Fruit fly (Drosophila melanogaster) whole organism, prepupa: ENCODE results near the gene Bap111.

Experiments
- CG10631 ChIP-seq: fragments of 200-800 bp; sonication (Bioruptor generic); optimal IDR thresholded peaks from 2 replicates; lab custom pipeline; 2016; ENCODE audit warnings: missing biosample characterization, missing genetic modification characterization
- CG11762 ChIP-seq: fragments of 200-800 bp; sonication (Bioruptor generic); optimal IDR thresholded peaks from 3 replicates; lab custom pipeline; 2016; ENCODE audit warnings: missing biosample characterization, missing genetic modification characterization; ENCODE audit not compliant: insufficient read depth
- CG11902 ChIP-seq: fragments of 200-800 bp; sonication (Bioruptor generic); optimal IDR thresholded peaks from 3 replicates; lab custom pipeline; 2016; ENCODE audit warnings: missing biosample characterization, missing genetic modification characterization
- CG15336 ChIP-seq: fragments of 200-800 bp; sonication (Bioruptor generic); IDR thresholded peaks from 2 replicates; pipeline ENCODE4 v1.3.6; 2022; ENCODE audit warnings: missing biosample characterization, missing genetic modification characterization
- CG1621 ChIP-seq: fragments of 200-800 bp; sonication (Bioruptor generic); optimal IDR thresholded peaks from 3 replicates; lab custom pipeline; 2018; ENCODE audit warnings: missing biosample characterization, mild to moderate bottlenecking, missing genetic modification characterization
- CG3032 ChIP-seq: fragments of 200-800 bp; optimal IDR thresholded peaks from 2 replicates; lab custom pipeline; 2019; ENCODE audit warnings: missing biosample characterization, mild to moderate bottlenecking, missing genetic modification characterization, moderate library complexity
- CG31627 ChIP-seq: fragments of 200-800 bp; sonication (Bioruptor generic); optimal IDR thresholded peaks from 3 replicates; lab custom pipeline; 2016; ENCODE audit warnings: missing biosample characterization, missing genetic modification characterization
- CG32006 ChIP-seq: fragments of 200-800 bp; sonication (Bioruptor generic); optimal IDR thresholded peaks from 3 replicates; lab custom pipeline; 2017; ENCODE audit warnings: missing biosample characterization, mild to moderate bottlenecking, missing genetic modification characterization
- CG4318 ChIP-seq: fragments of 200-800 bp; sonication (Bioruptor generic); optimal IDR thresholded peaks from 3 replicates; lab custom pipeline; 2017; ENCODE audit warnings: missing biosample characterization, mild to moderate bottlenecking, missing genetic modification characterization
- CG6163 ChIP-seq: fragments of 200-800 bp; sonication (Bioruptor generic); IDR thresholded peaks from 3 replicates; pipeline ENCODE4 v1.3.6; 2022; ENCODE audit warnings: missing biosample characterization, missing genetic modification characterization
- CG6276 ChIP-seq: fragments of 200-800 bp; sonication (Bioruptor generic); optimal IDR thresholded peaks from 2 replicates; lab custom pipeline; 2017; ENCODE audit warnings: missing biosample characterization, mild to moderate bottlenecking, missing genetic modification characterization
- CG6854 ChIP-seq: fragments of 200-800 bp; sonication (Bioruptor generic); optimal IDR thresholded peaks from 2 replicates; lab custom pipeline; 2017; ENCODE audit warnings: missing biosample characterization, mild to moderate bottlenecking, missing genetic modification characterization
- CG7368 ChIP-seq: fragments of 200-800 bp; sonication (Bioruptor generic); optimal IDR thresholded peaks from 3 replicates; lab custom pipeline; 2016; ENCODE audit warnings: missing biosample characterization, missing genetic modification characterization
- CG8119 ChIP-seq: fragments of 200-800 bp; sonication (Bioruptor generic); IDR thresholded peaks from 3 replicates; pipeline ENCODE4 v1.3.6; 2022; ENCODE audit warnings: missing biosample characterization, missing genetic modification characterization
- CG8319 ChIP-seq: fragments of 200-800 bp; sonication (Bioruptor generic); optimal IDR thresholded peaks from 3 replicates; lab custom pipeline; 2016; ENCODE audit warnings: missing biosample characterization, missing genetic modification characterization
- CG8632 ChIP-seq: fragments of 200-800 bp; sonication (Bioruptor generic); optimal IDR thresholded peaks from 3 replicates; lab custom pipeline; 2016; ENCODE audit warnings: missing biosample characterization, missing genetic modification characterization
- Eip75B ChIP-seq: fragments of 200-800 bp; sonication (Bioruptor generic); optimal IDR thresholded peaks from 3 replicates; lab custom pipeline; 2016; ENCODE audit warnings: missing biosample characterization, missing genetic modification characterization
- Eip78C ChIP-seq: fragments of 200-800 bp; sonication (Bioruptor generic); peaks from one replicate; lab custom pipeline; 2016; ENCODE audit warnings: missing biosample characterization, missing genetic modification characterization
- Ets96B ChIP-seq: fragments of 200-800 bp; optimal IDR thresholded peaks from 2 replicates; lab custom pipeline; 2019; ENCODE audit warnings: missing biosample characterization, mild to moderate bottlenecking, missing genetic modification characterization, moderate library complexity
- Gug ChIP-seq: fragments of 200-800 bp; sonication (Bioruptor generic); IDR thresholded peaks from 2 replicates; pipeline ENCODE4 v1.3.6; 2022; ENCODE audit warnings: missing biosample characterization, missing genetic modification characterization
- Lpt ChIP-seq: fragments of 200-800 bp; sonication (Bioruptor generic); optimal IDR thresholded peaks from 3 replicates; lab custom pipeline; 2016; ENCODE audit warnings: missing biosample characterization, missing genetic modification characterization
- Sox102F ChIP-seq: fragments of 200-800 bp; sonication (Bioruptor generic); optimal IDR thresholded peaks from 2 replicates; lab custom pipeline; 2016; ENCODE audit warnings: missing biosample characterization, mild to moderate bottlenecking, missing genetic modification characterization
- Sox14 ChIP-seq: fragments of 200-800 bp; sonication (Bioruptor generic); optimal IDR thresholded peaks from 3 replicates; lab custom pipeline; 2016; ENCODE audit warnings: missing biosample characterization, missing genetic modification characterization
- Sox15 ChIP-seq: fragments of 200-800 bp; sonication (Bioruptor generic); optimal IDR thresholded peaks from 3 replicates; lab custom pipeline; 2016; ENCODE audit warnings: missing biosample characterization, missing genetic modification characterization
- achi ChIP-seq: fragments of 200-800 bp; sonication (Bioruptor generic); optimal IDR thresholded peaks from 3 replicates; lab custom pipeline; 2016; ENCODE audit warnings: missing biosample characterization, missing genetic modification characterization
- acj6 ChIP-seq: fragments of 200-800 bp; sonication (Bioruptor generic); optimal IDR thresholded peaks from 3 replicates; lab custom pipeline; 2016; ENCODE audit warnings: missing biosample characterization, missing genetic modification characterization
- dsx ChIP-seq: fragments of 200-800 bp; optimal IDR thresholded peaks from 3 replicates; lab custom pipeline; 2019; ENCODE audit warnings: missing biosample characterization, mild to moderate bottlenecking, missing genetic modification characterization, moderate library complexity; ENCODE audit not compliant: poor library complexity, severe bottlenecking
- fd59A ChIP-seq: fragments of 200-800 bp; sonication (Bioruptor generic); optimal IDR thresholded peaks from 2 replicates; lab custom pipeline; 2017; ENCODE audit warnings: missing biosample characterization, mild to moderate bottlenecking, missing genetic modification characterization, missing genetic modification reagents
- fd85E ChIP-seq: fragments of 200-800 bp; sonication (Bioruptor generic); optimal IDR thresholded peaks from 3 replicates; lab custom pipeline; 2016; ENCODE audit warnings: missing biosample characterization, missing genetic modification characterization
- fkh ChIP-seq: fragments of 200-800 bp; sonication (Bioruptor generic); optimal IDR thresholded peaks from 3 replicates; lab custom pipeline; 2017; ENCODE audit warnings: missing biosample characterization, mild to moderate bottlenecking, missing genetic modification characterization, moderate library complexity
- pdm3 ChIP-seq: fragments of 200-800 bp; sonication (Bioruptor generic); optimal IDR thresholded peaks from 3 replicates; lab custom pipeline; 2016; ENCODE audit warnings: missing biosample characterization, missing genetic modification characterization
- salr ChIP-seq, 2 experiments: fragments of 200-800 bp; sonication (Bioruptor generic); optimal IDR thresholded peaks; 3 replicates each; lab custom pipeline; 2016 to 2018; ENCODE audit warnings: missing biosample characterization in 2 of 2, missing genetic modification characterization in 2 of 2, mild to moderate bottlenecking in 1 of 2
- spab ChIP-seq: fragments of 200-800 bp; sonication (Bioruptor generic); optimal IDR thresholded peaks from 2 replicates; lab custom pipeline; 2017; ENCODE audit warnings: missing biosample characterization, mild to moderate bottlenecking, missing genetic modification characterization, missing genetic modification reagents
- svp ChIP-seq: fragments of 200-800 bp; sonication (Bioruptor generic); peaks from one replicate; lab custom pipeline; 2016; ENCODE audit warnings: missing biosample characterization, missing genetic modification characterization

The Bap111 gene

DNA sequence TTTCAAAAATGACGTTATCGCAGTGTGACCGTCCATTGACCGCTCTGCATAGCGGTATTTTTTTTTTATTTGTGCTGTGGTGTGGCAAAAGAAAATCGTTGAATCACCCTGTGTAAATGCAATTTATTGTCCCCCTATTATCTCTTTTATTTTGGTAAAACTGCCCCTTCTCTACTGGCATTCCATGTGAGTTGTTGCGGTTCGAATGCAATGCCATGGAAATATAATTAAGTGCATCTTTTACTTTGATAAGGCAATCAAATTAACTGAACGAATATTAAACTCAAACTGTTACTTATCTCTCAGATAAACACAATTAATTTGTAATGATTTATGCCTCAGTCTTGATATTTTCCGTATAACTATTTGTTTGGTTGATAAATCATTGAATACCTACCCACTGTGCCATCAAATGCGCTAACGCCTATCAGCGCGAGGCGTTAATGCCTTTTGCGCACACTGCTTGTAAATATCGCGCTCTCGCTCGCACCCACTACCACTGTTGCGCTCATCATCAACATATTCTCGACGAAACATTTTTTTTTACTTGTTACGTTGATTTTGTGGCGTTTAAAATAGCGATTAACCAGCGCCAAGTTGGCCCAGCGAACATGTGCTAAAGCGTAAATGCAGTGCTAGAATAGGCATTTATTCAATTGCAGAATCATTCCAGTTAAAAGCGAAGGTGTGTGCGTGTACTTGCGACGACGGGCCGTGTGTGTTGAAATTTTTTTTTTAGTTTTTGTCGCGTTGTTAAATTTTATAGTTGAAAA lies 39.9 kb upstream of the Bap111 start (continued):
- peak; percentile 48; the same call in 2 of the 3 replicates for TF ChIP-seq CG8119 (GFP tag; lab: Robert Waterston, UW)
- no peak for TF ChIP-seq Lpt (GFP tag; lab: Kevin White, UChicago)
- TF ChIP-seq fd85E = no peak
- peak; percentile 66 for TF ChIP-seq CG32006
- peak; percentile 57 for TF ChIP-seq CG10631 (GFP tag; lab: Kevin White, UChicago)
- peak; percentile 46 for TF ChIP-seq CG8632 (GFP tag; lab: Kevin White, UChicago)
- TF ChIP-seq CG6854 (GFP tag; lab: Kevin White, UChicago) = peak; percentile 19
- no peak for TF ChIP-seq CG7368 (GFP tag; lab: Kevin White, UChicago)
- peak; percentile 37 for TF ChIP-seq CG11902 (GFP tag; lab: Kevin White, UChicago)
- TF ChIP-seq spab (GFP tag; lab: Kevin White, UChicago) = no peak
- TF ChIP-seq pdm3 = peak; percentile 67
- no peak for TF ChIP-seq fd59A
- TF ChIP-seq salr (GFP tag; optimal IDR thresholded peaks at IDR 0.05; lab: Kevin White, UChicago) = peak; percentile 1 to 46
- peak; percentile 47 for TF ChIP-seq acj6 (GFP tag; lab: Kevin White, UChicago)
- TF ChIP-seq Eip75B = peak; percentile 58
- TF ChIP-seq Gug (GFP tag; lab: Robert Waterston, UW) = peak; percentile 18; the same call in 1 of the 2 replicates
- TF ChIP-seq achi (GFP tag; lab: Kevin White, UChicago) = peak; percentile 67
- TF ChIP-seq CG31627 (GFP tag; lab: Kevin White, UChicago) = peak; percentile 66
- no peak for TF ChIP-seq Sox102F (GFP tag; lab: Kevin White, UChicago)
- TF ChIP-seq CG8319 (GFP tag; lab: Kevin White, UChicago) = peak; percentile 16

DNA sequence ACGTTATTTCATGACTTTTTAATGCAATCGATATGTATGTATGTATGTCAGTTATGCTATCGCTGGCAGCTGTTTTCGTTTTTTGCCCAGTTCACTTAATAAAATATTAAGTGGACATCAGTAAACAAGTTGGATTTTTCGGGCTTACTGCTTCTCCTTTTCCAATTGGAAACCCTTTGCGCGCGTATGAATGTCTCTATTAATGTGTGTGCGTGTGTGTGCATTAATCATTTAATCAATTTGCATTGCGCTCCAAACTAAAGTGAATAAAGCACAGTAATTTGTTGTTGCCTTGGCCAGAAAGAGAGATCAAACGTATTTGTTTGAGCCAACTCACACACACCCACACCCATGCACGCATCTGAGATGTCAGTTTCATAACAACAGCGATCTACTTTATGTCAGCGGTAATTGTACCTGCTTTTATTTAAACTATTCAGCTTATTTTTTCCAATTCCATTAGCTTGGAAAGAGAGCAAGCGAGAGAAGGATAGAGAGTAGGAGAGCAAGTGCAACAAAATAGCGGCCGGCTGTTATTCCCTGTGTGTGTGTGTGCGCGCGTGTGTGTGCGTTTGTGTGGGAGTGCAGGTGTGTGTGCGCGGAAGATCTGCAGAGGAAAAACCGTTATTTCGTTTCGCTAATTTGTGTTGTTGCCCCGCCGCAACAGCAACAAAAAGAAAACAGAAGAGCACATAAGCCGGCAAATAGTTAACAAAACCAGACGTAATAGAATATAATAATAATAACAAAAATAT lies 38.8 kb upstream of the Bap111 start:
- TF ChIP-seq CG11762 (GFP tag; lab: Kevin White, UChicago) (no peak), CG31627 (GFP tag; lab: Kevin White, UChicago) (no peak), dsx (peak; percentile 91), svp (GFP tag; lab: Kevin White, UChicago) (no peak), spab (GFP tag; lab: Kevin White, UChicago) (no peak), Eip78C (GFP tag; lab: Kevin White, UChicago) (peak; percentile 40), CG32006 (no peak), CG3032 (tag; lab: Kevin White, UChicago) (no peak), fkh (no peak), CG8632 (GFP tag; lab: Kevin White, UChicago) (no peak)

DNA sequence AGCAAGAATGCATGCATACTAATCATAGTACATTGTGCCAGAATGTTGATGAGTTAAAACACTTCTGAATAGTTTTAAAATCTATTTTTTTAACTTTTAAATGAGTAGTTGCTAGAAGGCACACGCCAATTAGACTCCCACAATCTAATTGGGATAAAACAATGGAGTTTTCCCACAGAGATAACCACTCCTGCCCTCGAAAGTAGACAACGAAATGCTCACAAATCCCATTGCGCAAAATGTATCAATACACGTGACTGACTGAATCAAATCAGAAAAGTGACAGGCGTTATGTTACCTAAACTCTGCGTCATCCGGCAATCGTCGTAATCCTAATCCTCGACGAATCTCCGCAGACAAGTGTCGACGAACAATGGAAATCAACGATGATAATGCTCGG lies 31.3 kb upstream of the Bap111 start:
- no peak for TF ChIP-seq pdm3
- no peak for TF ChIP-seq Sox14
- TF ChIP-seq salr (GFP tag; optimal IDR thresholded peaks at IDR 0.05; lab: Kevin White, UChicago) = no peak
- no peak for TF ChIP-seq dsx
- no peak for TF ChIP-seq CG11902 (GFP tag; lab: Kevin White, UChicago)
- no peak for TF ChIP-seq CG6276
- no peak for TF ChIP-seq CG7368 (GFP tag; lab: Kevin White, UChicago)
- no peak for TF ChIP-seq Sox15 (GFP tag; lab: Kevin White, UChicago)
- TF ChIP-seq Ets96B (tag; lab: Kevin White, UChicago) = no peak
- TF ChIP-seq CG31627 (GFP tag; lab: Kevin White, UChicago) = no peak
- no peak for TF ChIP-seq CG1621 (tag; lab: Kevin White, UChicago)
- TF ChIP-seq CG4318 (GFP tag; lab: Kevin White, UChicago) = no peak
- no peak for TF ChIP-seq CG3032 (tag; lab: Kevin White, UChicago)
- no peak for TF ChIP-seq CG6163 (GFP tag; lab: Robert Waterston, UW)
- TF ChIP-seq CG15336 (GFP tag; lab: Robert Waterston, UW) = no peak
- no peak for TF ChIP-seq Eip75B
